Fruit fly (Drosophila melanogaster) whole organism, embryonic: Measurements from ENCODE around the gene nan.

Experiments used
- B-H2 ChIP-seq: fragments of 200-800 bp; sonication (Bioruptor generic); optimal IDR thresholded peaks from 2 replicates; lab custom pipeline; 2018; ENCODE audit warnings: missing biosample characterization, mild to moderate bottlenecking, missing genetic modification characterization
- Bdp1 ChIP-seq: fragments of 200-800 bp; sonication (Bioruptor generic); optimal IDR thresholded peaks from 3 replicates; lab custom pipeline; 2016; ENCODE audit warnings: missing biosample characterization, missing genetic modification characterization
- CG1024 ChIP-seq: fragments of 200-800 bp; sonication (Bioruptor generic); IDR thresholded peaks from 2 replicates; pipeline ENCODE4 v1.3.6; 2022; ENCODE audit warnings: missing biosample characterization, missing genetic modification characterization
- CG10543 ChIP-seq: fragments of 200-800 bp; sonication (Bioruptor generic); optimal IDR thresholded peaks from 3 replicates; lab custom pipeline; 2017; ENCODE audit warnings: missing biosample characterization, mild to moderate bottlenecking, missing genetic modification characterization, moderate library complexity
- CG11723 ChIP-seq: fragments of 200-800 bp; sonication (Bioruptor generic); optimal IDR thresholded peaks from 2 replicates; lab custom pipeline; 2017; ENCODE audit warnings: missing biosample characterization, mild to moderate bottlenecking, missing genetic modification characterization
- CG12391 ChIP-seq: fragments of 200-800 bp; sonication (Bioruptor generic); optimal IDR thresholded peaks from 3 replicates; lab custom pipeline; 2018; ENCODE audit warnings: missing biosample characterization, mild to moderate bottlenecking, missing genetic modification characterization, moderate library complexity
- CG12659 ChIP-seq: fragments of 200-800 bp; sonication (Bioruptor generic); optimal IDR thresholded peaks from 3 replicates; lab custom pipeline; 2017; ENCODE audit warnings: mild to moderate bottlenecking, missing biosample characterization, missing genetic modification reagents, missing genetic modification characterization
- CG12942 ChIP-seq: fragments of 200-800 bp; sonication (Bioruptor generic); optimal IDR thresholded peaks from 3 replicates; lab custom pipeline; 2016; ENCODE audit warnings: missing biosample characterization, missing genetic modification characterization
- CG13894 ChIP-seq: fragments of 200-800 bp; sonication (Bioruptor generic); optimal IDR thresholded peaks from 3 replicates; lab custom pipeline; 2018; ENCODE audit warnings: missing biosample characterization, mild to moderate bottlenecking, missing genetic modification characterization, moderate library complexity
- CG15601 ChIP-seq: fragments of 200-800 bp; sonication (Bioruptor generic); optimal IDR thresholded peaks from 3 replicates; lab custom pipeline; 2019; ENCODE audit warnings: missing biosample characterization, mild to moderate bottlenecking, missing genetic modification characterization, moderate library complexity
- CG2116 ChIP-seq: fragments of 200-800 bp; sonication (Bioruptor generic); optimal IDR thresholded peaks from 3 replicates; lab custom pipeline; 2018; ENCODE audit warnings: missing biosample characterization, mild to moderate bottlenecking, missing genetic modification characterization
- CG30431 ChIP-seq: fragments of 200-800 bp; sonication (Bioruptor generic); optimal IDR thresholded peaks from 2 replicates; lab custom pipeline; 2017; ENCODE audit warnings: missing biosample characterization, missing genetic modification characterization
- CG31441 ChIP-seq: fragments of 200-800 bp; sonication (Bioruptor generic); IDR thresholded peaks from 2 replicates; pipeline ENCODE4 v1.3.6; 2022; ENCODE audit warnings: missing biosample characterization, missing genetic modification characterization
- CG3838 ChIP-seq: fragments of 200-800 bp; sonication (Bioruptor generic); optimal IDR thresholded peaks from 3 replicates; lab custom pipeline; 2016; ENCODE audit warnings: missing biosample characterization, missing genetic modification characterization
- CG42726 ChIP-seq: fragments of 200-800 bp; sonication (Bioruptor generic); IDR thresholded peaks from 2 replicates; pipeline ENCODE4 v1.3.6; 2022; ENCODE audit warnings: missing biosample characterization, missing genetic modification characterization; ENCODE audit not compliant: partially characterized antibody
- CG5245 ChIP-seq: fragments of 200-800 bp; sonication (Bioruptor generic); optimal IDR thresholded peaks from 3 replicates; lab custom pipeline; 2016; ENCODE audit warnings: missing biosample characterization, missing genetic modification characterization
- CG6813 ChIP-seq: fragments of 200-800 bp; sonication (Bioruptor generic); optimal IDR thresholded peaks from 2 replicates; lab custom pipeline; 2017; ENCODE audit warnings: missing biosample characterization, missing genetic modification characterization, mild to moderate bottlenecking, moderate library complexity, missing genetic modification reagents
- CG7786 ChIP-seq: fragments of 200-800 bp; sonication (Bioruptor generic); optimal IDR thresholded peaks from 2 replicates; lab custom pipeline; 2016; ENCODE audit warnings: missing biosample characterization, missing genetic modification characterization
- CG8765 ChIP-seq: fragments of 200-800 bp; sonication (Bioruptor generic); IDR thresholded peaks from 2 replicates; pipeline ENCODE4 v1.3.6; 2022; ENCODE audit warnings: missing biosample characterization, missing genetic modification characterization
- CG9215 ChIP-seq: fragments of 200-800 bp; sonication (Bioruptor generic); IDR thresholded peaks from 2 replicates; pipeline ENCODE4 v1.3.6; 2022; ENCODE audit warnings: missing biosample characterization, missing genetic modification characterization
- CG9609 ChIP-seq: fragments of 200-800 bp; sonication (Bioruptor generic); optimal IDR thresholded peaks from 3 replicates; lab custom pipeline; 2016; ENCODE audit warnings: missing biosample characterization, missing genetic modification characterization
- CTCF ChIP-seq: fragments of 200-800 bp; sonication (Bioruptor generic); optimal IDR thresholded peaks from 2 replicates; lab custom pipeline; 2017; ENCODE audit warnings: missing biosample characterization, mild to moderate bottlenecking, missing genetic modification characterization, moderate library complexity
- D ChIP-seq, 2 experiments: fragments of 200-800 bp in 1 of 2; fragments of >200 bp in 1 of 2; sonication (Bioruptor generic) in 1 of 2; optimal IDR thresholded peaks; 2 replicates in 1 of 2; 3 replicates in 1 of 2; lab custom pipeline; 2017; ENCODE audit warnings: mild to moderate bottlenecking in 1 of 2, missing biosample characterization in 1 of 2, missing genetic modification characterization in 1 of 2, missing genetic modification reagents in 1 of 2
- Dip3 ChIP-seq: fragments of 200-800 bp; sonication (Bioruptor generic); optimal IDR thresholded peaks from 3 replicates; lab custom pipeline; 2016; ENCODE audit warnings: missing biosample characterization, missing genetic modification characterization
- GATAe ChIP-seq: fragments of 200-800 bp; sonication (Bioruptor generic); conservative IDR thresholded peaks from 2 replicates; pipeline ENCODE4 v1.3.6; 2022; ENCODE audit warnings: missing biosample characterization, missing genetic modification characterization
- HLHmδ ChIP-seq: fragments of 200-800 bp; sonication (Bioruptor generic); optimal IDR thresholded peaks from 2 replicates; lab custom pipeline; 2018; ENCODE audit warnings: missing biosample characterization, mild to moderate bottlenecking, missing genetic modification characterization, moderate library complexity
- Hand ChIP-seq: fragments of 200-800 bp; sonication (Bioruptor generic); optimal IDR thresholded peaks from 2 replicates; lab custom pipeline; 2017; ENCODE audit warnings: mild to moderate bottlenecking, missing biosample characterization, missing genetic modification reagents, missing genetic modification characterization
- HmgD ChIP-seq: fragments of 200-800 bp; sonication (Bioruptor generic); optimal IDR thresholded peaks from 3 replicates; lab custom pipeline; 2016; ENCODE audit warnings: missing biosample characterization, missing genetic modification characterization
- Hr39 ChIP-seq: fragments of >200 bp; optimal IDR thresholded peaks from 2 replicates; lab custom pipeline; 2017
- Rx ChIP-seq: fragments of 200-800 bp; sonication (Bioruptor generic); IDR thresholded peaks from 2 replicates; pipeline ENCODE4 v1.3.6; 2022; ENCODE audit warnings: missing biosample characterization, missing genetic modification characterization
- Side ChIP-seq: fragments of 200-800 bp; sonication (Bioruptor generic); optimal IDR thresholded peaks from 2 replicates; lab custom pipeline; 2016; ENCODE audit warnings: missing biosample characterization, missing genetic modification characterization
- bcd ChIP-seq: fragments of 200-800 bp; sonication (Bioruptor generic); optimal IDR thresholded peaks from 2 replicates; lab custom pipeline; 2017; ENCODE audit warnings: missing biosample characterization, mild to moderate bottlenecking, missing genetic modification characterization
- bowl ChIP-seq: fragments of 200-800 bp; sonication (Bioruptor generic); IDR thresholded peaks from 2 replicates; pipeline ENCODE4 v1.3.6; 2022; ENCODE audit warnings: missing biosample characterization, missing genetic modification characterization
- cas ChIP-seq: fragments of 200-800 bp; sonication (Bioruptor generic); IDR thresholded peaks from 2 replicates; pipeline ENCODE4 v1.3.6; 2022; ENCODE audit warnings: missing biosample characterization, missing genetic modification characterization
- chinmo ChIP-seq: fragments of 200-800 bp; sonication (Bioruptor generic); IDR thresholded peaks from 4 replicates; pipeline ENCODE4 v1.3.6; 2022; ENCODE audit warnings: missing biosample characterization, missing genetic modification characterization; ENCODE audit not compliant: partially characterized antibody
- crc ChIP-seq: fragments of 200-800 bp; sonication (Bioruptor generic); optimal IDR thresholded peaks from 2 replicates; lab custom pipeline; 2016; ENCODE audit warnings: missing biosample characterization, missing genetic modification characterization
- dati ChIP-seq: fragments of 200-800 bp; sonication (Bioruptor generic); IDR thresholded peaks from 2 replicates; pipeline ENCODE4 v1.3.6; 2022; ENCODE audit warnings: missing biosample characterization, missing genetic modification characterization
- emc ChIP-seq: fragments of 200-800 bp; sonication (Bioruptor generic); optimal IDR thresholded peaks from 2 replicates; lab custom pipeline; 2016; ENCODE audit warnings: missing biosample characterization, missing genetic modification characterization
- fu2 ChIP-seq: fragments of 200-800 bp; sonication (Bioruptor generic); optimal IDR thresholded peaks from 2 replicates; lab custom pipeline; 2016; ENCODE audit warnings: missing biosample characterization, missing genetic modification characterization
- gce ChIP-seq: fragments of 200-800 bp; sonication (Bioruptor generic); IDR thresholded peaks from 3 replicates; pipeline ENCODE4 v1.3.6; 2022; ENCODE audit warnings: missing biosample characterization, missing genetic modification characterization
- grau ChIP-seq: fragments of 200-800 bp; optimal IDR thresholded peaks from 3 replicates; lab custom pipeline; 2019; ENCODE audit warnings: missing biosample characterization, mild to moderate bottlenecking, missing genetic modification characterization, moderate library complexity
- ken ChIP-seq: fragments of 200-800 bp; sonication (Bioruptor generic); IDR thresholded peaks from 3 replicates; pipeline ENCODE4 v1.3.6; 2022; ENCODE audit warnings: missing biosample characterization, missing genetic modification characterization
- maf-S ChIP-seq: fragments of 200-800 bp; sonication (Bioruptor generic); optimal IDR thresholded peaks from 2 replicates; lab custom pipeline; 2016; ENCODE audit warnings: missing biosample characterization, missing genetic modification characterization
- nau ChIP-seq: fragments of 200-800 bp; sonication (Bioruptor generic); optimal IDR thresholded peaks from 3 replicates; lab custom pipeline; 2017; ENCODE audit warnings: missing biosample characterization, mild to moderate bottlenecking, missing genetic modification characterization, missing genetic modification reagents
- run ChIP-seq: fragments of 200-800 bp; sonication (Bioruptor generic); optimal IDR thresholded peaks from 3 replicates; lab custom pipeline; 2018; ENCODE audit warnings: missing biosample characterization, mild to moderate bottlenecking, missing genetic modification characterization
- seq ChIP-seq: fragments of 200-800 bp; sonication (Bioruptor generic); IDR thresholded peaks from 2 replicates; pipeline ENCODE4 v1.3.6; 2022; ENCODE audit warnings: missing biosample characterization, missing genetic modification characterization
- so ChIP-seq: fragments of 200-800 bp; sonication (Bioruptor generic); IDR thresholded peaks from 3 replicates; pipeline ENCODE4 v1.3.6; 2022; ENCODE audit warnings: missing biosample characterization, missing genetic modification characterization
- tgo ChIP-seq: fragments of 200-800 bp; sonication (Bioruptor generic); IDR thresholded peaks from 3 replicates; pipeline ENCODE4 v1.3.6; 2022; ENCODE audit warnings: missing biosample characterization, missing genetic modification characterization
- tx ChIP-seq: fragments of 200-800 bp; sonication (Bioruptor generic); optimal IDR thresholded peaks from 2 replicates; lab custom pipeline; 2016; ENCODE audit warnings: missing biosample characterization, missing genetic modification characterization
- zen ChIP-seq: fragments of 200-800 bp; sonication (Bioruptor generic); optimal IDR thresholded peaks from 3 replicates; lab custom pipeline; 2018; ENCODE audit warnings: missing biosample characterization, mild to moderate bottlenecking, missing genetic modification characterization, moderate library complexity

Gene nan

DNA sequence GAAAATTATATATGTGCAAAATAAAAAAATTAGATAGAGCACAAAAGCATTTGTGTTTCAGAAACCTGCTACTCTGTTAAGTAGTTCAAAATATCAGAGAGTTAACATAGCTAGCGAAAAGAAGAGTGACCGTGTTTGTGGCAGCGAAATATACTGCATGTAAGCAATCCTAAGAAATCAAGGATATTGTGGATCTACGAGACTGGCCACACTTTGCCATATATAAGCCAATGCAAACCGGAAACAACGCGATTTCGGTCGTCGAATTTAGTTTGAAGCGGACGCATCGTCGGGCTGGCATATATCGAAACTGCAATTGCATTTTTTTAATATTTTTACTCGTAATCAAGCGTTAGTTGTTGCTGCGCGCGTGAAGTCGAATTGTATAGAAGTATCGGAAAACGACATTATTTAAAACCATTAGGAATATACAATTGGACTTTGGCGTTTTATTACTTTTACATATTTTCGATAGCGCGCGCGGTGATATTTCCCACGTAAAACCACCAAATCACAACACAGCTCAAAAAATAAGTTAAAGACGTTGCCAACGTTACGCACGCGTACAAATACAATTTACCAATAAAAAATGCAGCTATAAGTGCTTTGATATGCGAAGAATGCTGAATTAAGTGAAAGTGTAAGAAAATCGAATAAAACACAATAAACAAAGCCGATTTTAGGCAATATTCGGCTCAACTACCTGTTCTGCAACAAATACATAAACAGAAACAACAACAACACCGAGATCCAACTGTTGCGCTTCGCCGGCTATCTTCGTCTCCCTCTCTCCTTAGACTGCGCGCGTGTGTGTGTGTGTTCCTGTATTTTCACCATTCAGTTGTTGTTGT is 1.4 kb upstream of the nan start, which contains the start of gene nuf (continued):
- peak; percentile 90 for TF ChIP-seq HLHmδ (GFP tag; lab: Kevin White, UChicago)
- no peak for TF ChIP-seq GATAe
- TF ChIP-seq maf-S (GFP tag; lab: Kevin White, UChicago): no peak
- TF ChIP-seq CG9609 (GFP tag; lab: Kevin White, UChicago): no peak
- no peak; the same call in 1 of the 2 replicates for TF ChIP-seq bowl (GFP tag; lab: Robert Waterston, UW)
- TF ChIP-seq D (optimal IDR thresholded peaks at IDR 0.05; lab: Kevin White, UChicago): no peak
- peak; percentile 27 for TF ChIP-seq D (GFP tag; optimal IDR thresholded peaks at IDR 0.05; lab: Kevin White, UChicago)
- no peak for TF ChIP-seq Dip3 (GFP tag; lab: Kevin White, UChicago)
- TF ChIP-seq CG12942: no peak
- peak; percentile 78 for TF ChIP-seq CG6813
- TF ChIP-seq CG2116 (GFP tag; lab: Kevin White, UChicago): peak; percentile 42
- no peak for TF ChIP-seq Bdp1 (GFP tag; lab: Kevin White, UChicago)
- no peak for TF ChIP-seq CG9215
- TF ChIP-seq CG42726 (GFP tag; lab: Robert Waterston, UW): peak; percentile 71
- peak; percentile 32 for TF ChIP-seq bcd (GFP tag; lab: Kevin White, UChicago)
- no peak for TF ChIP-seq CG5245 (GFP tag; lab: Kevin White, UChicago)
- TF ChIP-seq nau: peak; percentile 53
- no peak for TF ChIP-seq dati
- TF ChIP-seq fu2: no peak
- no peak for TF ChIP-seq CG3838 (GFP tag; lab: Kevin White, UChicago)
- no peak for TF ChIP-seq CG7786
- no peak for TF ChIP-seq CG12391 (tag; lab: Kevin White, UChicago)
- TF ChIP-seq CG10543: peak; percentile 87
- TF ChIP-seq CG13894 (tag; lab: Kevin White, UChicago): peak; percentile 82
- TF ChIP-seq HmgD (GFP tag; lab: Kevin White, UChicago): no peak
- peak; percentile 62 for TF ChIP-seq CG12659 (GFP tag; lab: Kevin White, UChicago)
- TF ChIP-seq cas (GFP tag; lab: Robert Waterston, UW): no peak
- TF ChIP-seq zen (tag; lab: Kevin White, UChicago): no peak
- TF ChIP-seq B-H2 (GFP tag; lab: Kevin White, UChicago): peak; percentile 42
- peak; percentile 44 for TF ChIP-seq CG11723
- TF ChIP-seq Side (GFP tag; lab: Kevin White, UChicago): peak; percentile 44
- no peak for TF ChIP-seq Hr39 (lab: Kevin White, UChicago)
- TF ChIP-seq CG8765 (GFP tag; lab: Robert Waterston, UW): no peak
- TF ChIP-seq CG31441 (GFP tag; lab: Robert Waterston, UW): peak; percentile 34; the same call in 1 of the 2 replicates
- TF ChIP-seq run (tag; lab: Kevin White, UChicago): peak; percentile 38
- TF ChIP-seq so (GFP tag; lab: Robert Waterston, UW): peak; percentile 20; the same call in 1 of the 3 replicates
- TF ChIP-seq Hand (GFP tag; lab: Kevin White, UChicago): peak; percentile 44
- peak; percentile 52; the same call in 1 of the 2 replicates for TF ChIP-seq CG1024
- no peak for TF ChIP-seq CG30431 (GFP tag; lab: Kevin White, UChicago)
- no peak for TF ChIP-seq CG15601
- TF ChIP-seq grau (tag; lab: Kevin White, UChicago): peak; percentile 31
- no peak for TF ChIP-seq CTCF
- TF ChIP-seq emc: no peak
- no peak for TF ChIP-seq Rx (GFP tag; lab: Robert Waterston, UW)
- TF ChIP-seq chinmo (GFP tag; lab: Robert Waterston, UW): peak; percentile 86; the same call in 3 of the 4 replicates
- no peak for TF ChIP-seq crc (GFP tag; lab: Kevin White, UChicago)
- TF ChIP-seq ken (GFP tag; lab: Robert Waterston, UW): 0 out of 3 replicates have a peak, but pooled peaks have one; percentile 32
- TF ChIP-seq tx (GFP tag; lab: Kevin White, UChicago): no peak
- peak; percentile 30; the same call in 1 of the 2 replicates for TF ChIP-seq seq (GFP tag; lab: Robert Waterston, UW)
- peak; percentile 14; the same call in 1 of the 3 replicates for TF ChIP-seq tgo
- TF ChIP-seq gce (GFP tag; lab: Robert Waterston, UW): peak; percentile 85; the same call in 2 of the 3 replicates
